Worm (Caenorhabditis elegans) whole organism, L4/young adult: Measurements from ENCODE around the gene ins-1.

Experiments used
- dao-5 ChIP-seq: sonication (generic microtip); optimal IDR thresholded peaks from 2 replicates; lab custom pipeline; 2016; ENCODE audit warnings: missing genotype, missing genetic modification characterization, moderate library complexity, missing compliant biosample characterization
- him-1 ChIP-seq: sonication (generic microtip); optimal IDR thresholded peaks from 2 replicates; lab custom pipeline; 2016; ENCODE audit warnings: missing genotype, missing genetic modification reagents, missing genetic modification characterization, missing compliant biosample characterization

- TF ChIP-seq him-1, result no peak
- TF ChIP-seq dao-5 (tag; lab: Kevin White, UChicago), result no peak
Observed at ce11 chrIV:10422230-10422629, 14.3 kb upstream of the ins-1 start.
